Worm (Caenorhabditis elegans): ENCODE data around the gene W08G11.1.

W08G11.1 gene

ce11 chrV:16355941-16356340 is 9.1 kb downstream of the W08G11.1 start (continued):
- TF ChIP-seq nfya-1 (tag; optimal IDR thresholded peaks at IDR 0.05; ENCODE audit: insufficient read depth) (peak; percentile 96), mml-1 (tag; optimal IDR thresholded peaks at IDR 0.05) (no peak)

ce11 chrV:16356798-16357197 is 9.9 kb downstream of the W08G11.1 start:
- TF ChIP-seq nhr-28 (tag; optimal IDR thresholded peaks at IDR 0.05) (no peak), lin-15B (tag; optimal IDR thresholded peaks at IDR 0.05) (no peak), nhr-12 (tag; optimal IDR thresholded peaks at IDR 0.05) (no peak), nhr-67 (tag; optimal IDR thresholded peaks at IDR 0.05) (no peak), tbx-2 (tag; optimal IDR thresholded peaks at IDR 0.05) (no peak), nhr-76 (tag; optimal IDR thresholded peaks at IDR 0.05) (no peak), elt-3 (tag; optimal IDR thresholded peaks at IDR 0.05) (no peak), nfya-1 (tag; optimal IDR thresholded peaks at IDR 0.05; ENCODE audit: insufficient read depth) (no peak), elt-1 (tag; optimal IDR thresholded peaks at IDR 0.05) (no peak), hmg-11 (tag; optimal IDR thresholded peaks at IDR 0.05) (no peak), R02D3.7 (tag; optimal IDR thresholded peaks at IDR 0.05) (no peak), nhr-23 (tag; optimal IDR thresholded peaks at IDR 0.05) (no peak), nhr-237 (tag; optimal IDR thresholded peaks at IDR 0.05) (no peak), nhr-77 (tag; optimal IDR thresholded peaks at IDR 0.05) (no peak), mml-1 (tag; optimal IDR thresholded peaks at IDR 0.05) (no peak), unc-39 (tag; optimal IDR thresholded peaks at IDR 0.05) (no peak), lsy-12 (tag; optimal IDR thresholded peaks at IDR 0.05) (no peak), zag-1 (tag; optimal IDR thresholded peaks at IDR 0.05) (no peak), ceh-16 (tag; optimal IDR thresholded peaks at IDR 0.05) (no peak)

ce11 chrV:16357253-16357652 is 10.4 kb downstream of the W08G11.1 start, which contains the start of gene pptr-1:
Gene pptr-1 (plus strand): TSS chrV:16357521.
- TF ChIP-seq lin-15B (tag; optimal IDR thresholded peaks at IDR 0.05) (no peak), nhr-23 (tag; optimal IDR thresholded peaks at IDR 0.05) (peak; percentile 58), ceh-28 (tag; optimal IDR thresholded peaks at IDR 0.05) (peak; percentile 72), ceh-16 (tag; optimal IDR thresholded peaks at IDR 0.05) (no peak), R02D3.7 (tag; optimal IDR thresholded peaks at IDR 0.05) (no peak), elt-2 (tag; optimal IDR thresholded peaks at IDR 0.05) (peak; percentile 71), egl-27 (tag; optimal IDR thresholded peaks at IDR 0.05) (no peak), elt-3 (tag; optimal IDR thresholded peaks at IDR 0.05) (peak in 1 of 3 experiments; percentile 39), nhr-28 (tag; optimal IDR thresholded peaks at IDR 0.05) (no peak), pha-4 (tag; optimal IDR thresholded peaks at IDR 0.05) (peak; percentile 33), pqm-1 (tag; optimal IDR thresholded peaks at IDR 0.05) (peak; percentile 50), nfya-1 (tag; optimal IDR thresholded peaks at IDR 0.05; ENCODE audit: insufficient read depth) (peak; percentile 47), fos-1 (tag; optimal IDR thresholded peaks at IDR 0.05) (no peak)

- TF ChIP-seq egl-27 (tag; optimal IDR thresholded peaks at IDR 0.05) (no peak), nfya-1 (tag; optimal IDR thresholded peaks at IDR 0.05; ENCODE audit: insufficient read depth) (peak; percentile 100), pha-4 (tag; optimal IDR thresholded peaks at IDR 0.05) (no peak)
Observed at ce11 chrV:16361350-16361749, 14.5 kb downstream of the W08G11.1 start.

DNA sequence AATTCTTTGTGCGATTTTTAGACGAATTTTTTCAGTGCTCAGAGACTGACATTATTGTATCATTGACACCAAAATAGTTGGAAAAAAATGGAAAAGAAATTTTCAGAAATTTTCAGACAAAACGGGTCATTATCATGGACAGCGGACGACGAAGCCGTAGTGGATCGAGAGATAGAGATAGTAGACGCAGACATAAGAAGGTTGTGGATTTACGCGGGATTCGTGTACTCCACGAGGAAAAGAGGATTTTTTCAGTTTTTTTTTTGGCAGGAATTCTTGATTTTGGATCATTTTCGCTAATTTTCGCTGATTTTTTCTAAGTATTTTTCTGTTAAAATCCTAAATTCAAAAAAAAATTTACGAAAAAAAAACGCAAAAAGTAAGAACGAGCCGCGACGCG is 20.7 kb downstream of the W08G11.1 start, which contains the start of gene W08G11.3:
Gene W08G11.3 (plus strand): TSS at position 107 of the 400 bp plus-strand sequence.
- TF ChIP-seq ceh-28 (tag; optimal IDR thresholded peaks at IDR 0.05), result no peak
- TF ChIP-seq jun-1 (tag; optimal IDR thresholded peaks at IDR 0.05), result no peak
- no peak for TF ChIP-seq pqm-1 (tag; optimal IDR thresholded peaks at IDR 0.05)
- no peak for TF ChIP-seq ztf-11 (tag; optimal IDR thresholded peaks at IDR 0.05)
- no peak for TF ChIP-seq ztf-4 (tag; optimal IDR thresholded peaks at IDR 0.05)
- peak; percentile 46 for TF ChIP-seq aly-2 (tag; optimal IDR thresholded peaks at IDR 0.05)
- TF ChIP-seq R02D3.7 (tag; optimal IDR thresholded peaks at IDR 0.05), result peak; percentile 37
- TF ChIP-seq hmg-11 (tag; optimal IDR thresholded peaks at IDR 0.05), result peak; percentile 1
- TF ChIP-seq snpc-4 (tag; optimal IDR thresholded peaks at IDR 0.05), result no peak
- TF ChIP-seq fkh-2 (tag; optimal IDR thresholded peaks at IDR 0.05), result no peak
- TF ChIP-seq eor-1 (tag; optimal IDR thresholded peaks at IDR 0.05), result no peak
- TF ChIP-seq nfya-1 (tag; optimal IDR thresholded peaks at IDR 0.05; ENCODE audit: insufficient read depth), result no peak

DNA sequence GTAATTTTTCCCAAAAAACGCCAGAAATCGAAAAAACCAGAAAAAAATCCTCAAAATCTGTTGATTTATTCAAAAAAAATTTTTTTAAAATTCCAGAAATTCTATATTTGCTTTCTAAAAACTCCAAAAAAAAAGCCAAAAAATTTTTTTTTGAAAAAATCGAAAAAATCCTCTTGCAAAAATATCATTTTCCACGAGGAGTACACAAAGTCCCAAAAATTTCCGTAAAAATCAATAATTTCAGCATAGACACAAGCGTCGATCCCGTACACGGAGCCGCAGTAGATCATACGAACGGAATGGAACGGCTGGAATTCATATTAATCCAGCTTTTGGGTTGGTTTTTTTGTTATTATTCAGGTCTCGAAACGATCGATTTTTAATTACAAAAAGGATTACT is 21.3 kb downstream of the W08G11.1 start:
- TF ChIP-seq nhr-67 (tag; optimal IDR thresholded peaks at IDR 0.05) (no peak), jun-1 (tag; optimal IDR thresholded peaks at IDR 0.05) (no peak), nhr-23 (tag; optimal IDR thresholded peaks at IDR 0.05) (no peak)
